Worm (Caenorhabditis elegans): ENCODE data around the gene Y71H2B.4.

DNA sequence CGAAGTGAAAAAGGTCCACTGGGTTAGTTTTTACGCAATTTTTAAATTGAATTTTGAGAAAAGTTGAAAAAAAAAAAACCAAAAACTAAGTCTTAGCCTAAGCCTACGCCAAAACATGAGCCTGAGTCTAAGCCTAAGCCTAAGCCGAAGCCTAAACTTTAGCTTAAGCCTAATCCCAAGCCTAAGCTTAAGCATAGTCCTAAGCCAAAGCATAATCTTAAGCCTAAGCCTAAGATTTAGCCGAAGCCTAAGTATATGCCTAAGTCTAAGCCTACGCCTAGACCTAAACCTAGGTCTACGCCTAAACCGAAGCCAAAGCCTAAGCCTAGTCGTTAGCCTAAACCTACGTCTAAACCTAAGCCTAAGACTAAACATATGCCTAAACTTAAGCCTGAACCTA, 22.9 kb downstream of the Y71H2B.4 start:
- TF ChIP-seq tab-1 (GFP tag; IDR thresholded peaks at IDR 0.05) (no peak), flt-1 (GFP tag; IDR thresholded peaks at IDR 0.05) (no peak), ztf-29 (GFP tag; IDR thresholded peaks at IDR 0.05) (no peak), ztf-23 (GFP tag; IDR thresholded peaks at IDR 0.05) (no peak), ref-1 (GFP tag; conservative IDR thresholded peaks at IDR 0.05) (no peak)

All from whole organism, midembryonic.